Fruit fly (Drosophila melanogaster): ENCODE data around the gene CG14316.

CG14316 gene

dm6 chr3R:18121385-18122151 is 30.4 kb upstream of the CG14316 start (continued):
- TF ChIP-seq lbe (GFP tag; optimal IDR thresholded peaks at IDR 0.05) (no peak), CG17612 (GFP tag; IDR thresholded peaks at IDR 0.05) (no peak), nerfin-1 (tag; optimal IDR thresholded peaks at IDR 0.05) (peak; percentile 80), sob (GFP tag; IDR thresholded peaks at IDR 0.05) (no peak), CG14710 (tag; optimal IDR thresholded peaks at IDR 0.05) (no peak), CHES-1-like (GFP tag; optimal IDR thresholded peaks at IDR 0.05) (no peak), CG11696 (GFP tag; IDR thresholded peaks at IDR 0.05) (no peak), zf30C (GFP tag; optimal IDR thresholded peaks at IDR 0.05) (peak; percentile 13), BtbVII (GFP tag; optimal IDR thresholded peaks at IDR 0.05) (peak; percentile 14), CG11560 (tag; IDR thresholded peaks at IDR 0.05) (no peak), abd-A (tag; optimal IDR thresholded peaks at IDR 0.05) (peak; percentile 49), Gug (GFP tag; IDR thresholded peaks at IDR 0.05) (no peak), CG3838 (GFP tag; optimal IDR thresholded peaks at IDR 0.05) (no peak), CG4360 (GFP tag; IDR thresholded peaks at IDR 0.05) (no peak), en (GFP tag; optimal IDR thresholded peaks at IDR 0.05) (no peak), Hr51 (GFP tag; optimal IDR thresholded peaks at IDR 0.05) (no peak), lab (GFP tag; optimal IDR thresholded peaks at IDR 0.05) (peak; percentile 41), CG3281 (GFP tag; optimal IDR thresholded peaks at IDR 0.05) (no peak), p53 (GFP tag; optimal IDR thresholded peaks at IDR 0.05) (no peak), Sox100B (GFP tag; optimal IDR thresholded peaks at IDR 0.05) (no peak), Med (GFP tag) (peak; percentile 86), pho (GFP tag; optimal IDR thresholded peaks at IDR 0.05) (no peak), onecut (GFP tag; IDR thresholded peaks at IDR 0.05) (peak; percentile 35; the same call in 1 of the 2 replicates), Nf-YB (GFP tag; optimal IDR thresholded peaks at IDR 0.05) (peak; percentile 100), Xbp1 (GFP tag; optimal IDR thresholded peaks at IDR 0.05) (no peak), Bteb2 (GFP tag; optimal IDR thresholded peaks at IDR 0.05) (no peak), phol (tag; optimal IDR thresholded peaks at IDR 0.05) (peak; percentile 5), kni (GFP tag; optimal IDR thresholded peaks at IDR 0.05) (peak; percentile 33), CG1647 (GFP tag; optimal IDR thresholded peaks at IDR 0.05) (no peak), CG18764 (GFP tag; optimal IDR thresholded peaks at IDR 0.05) (no peak), sug (tag; optimal IDR thresholded peaks at IDR 0.05) (peak; percentile 59), CG9437 (GFP tag; optimal IDR thresholded peaks at IDR 0.05) (no peak), CG5180 (GFP tag; optimal IDR thresholded peaks at IDR 0.05) (no peak), insv (GFP tag; optimal IDR thresholded peaks at IDR 0.05) (peak in 1 of 2 experiments; percentile 61), vvl (GFP tag; IDR thresholded peaks at IDR 0.05) (peak; percentile 5; the same call in 1 of the 2 replicates), Gsc (GFP tag; IDR thresholded peaks at IDR 0.05) (no peak), cg (GFP tag; optimal IDR thresholded peaks at IDR 0.05) (peak; percentile 97), CG15696 (tag; optimal IDR thresholded peaks at IDR 0.05) (no peak), salm (tag; optimal IDR thresholded peaks at IDR 0.05) (no peak), Dll (GFP tag; IDR thresholded peaks at IDR 0.05; ENCODE audit: partially characterized antibody) (0 out of 4 replicates have a peak, but pooled peaks have one; percentile 19), danr (GFP tag; IDR thresholded peaks at IDR 0.05) (no peak), sna (GFP tag; IDR thresholded peaks at IDR 0.05; ENCODE audit: partially characterized antibody) (0 out of 2 replicates have a peak, but pooled peaks have one; percentile 69), CkIIα-i1 (GFP tag; IDR thresholded peaks at IDR 0.05) (no peak), CrebB (tag; optimal IDR thresholded peaks at IDR 0.05) (no peak), eyg (GFP tag; optimal IDR thresholded peaks at IDR 0.05) (no peak), kah (GFP tag; optimal IDR thresholded peaks at IDR 0.05) (peak; percentile 37), CG32767 (GFP tag; IDR thresholded peaks at IDR 0.05) (peak; percentile 66; the same call in 1 of the 2 replicates), cwo (GFP tag; optimal IDR thresholded peaks at IDR 0.05) (peak; percentile 4), vfl (GFP tag; optimal IDR thresholded peaks at IDR 0.05) (no peak)

Data from whole organism, embryonic.